Worm (Caenorhabditis elegans): Measurements from ENCODE around the gene F08B12.4.

Gene F08B12.4

ce11 chrX:11414837-11415550, 7.5 kb upstream of the F08B12.4 start, which contains the start of gene pek-1:
Gene pek-1 (minus strand): TSS chrX:11414887.
- TF ChIP-seq gei-8 (GFP tag; optimal IDR thresholded peaks at IDR 0.05) (no peak), F37D6.2 (tag; optimal IDR thresholded peaks at IDR 0.05) (no peak), hlh-30 (tag; optimal IDR thresholded peaks at IDR 0.05; ENCODE audit: insufficient read depth) (peak; percentile 80), dmd-9 (GFP tag; IDR thresholded peaks at IDR 0.05) (no peak), duxl-1 (tag; optimal IDR thresholded peaks at IDR 0.05; ENCODE audit: poor library complexity) (no peak), Y48G9A.11 (GFP tag; IDR thresholded peaks at IDR 0.05) (no peak), hlh-11 (tag; optimal IDR thresholded peaks at IDR 0.05) (peak; percentile 60), daf-16 (GFP tag; optimal IDR thresholded peaks at IDR 0.05) (peak in 1 of 2 experiments; percentile 31), daf-16 (tag; optimal IDR thresholded peaks at IDR 0.05) (peak; percentile 55), R02D3.7 (tag; optimal IDR thresholded peaks at IDR 0.05) (no peak), hmg-1.1 (GFP tag; IDR thresholded peaks at IDR 0.05) (0 out of 2 replicates have a peak, but pooled peaks have one; percentile 11), lin-15B (tag; optimal IDR thresholded peaks at IDR 0.05) (no peak), spr-1 (tag; optimal IDR thresholded peaks at IDR 0.05) (no peak), nhr-11 (tag; optimal IDR thresholded peaks at IDR 0.05) (peak; percentile 27), dmd-6 (GFP tag; IDR thresholded peaks at IDR 0.05) (peak; percentile 50), ces-1 (GFP tag; optimal IDR thresholded peaks at IDR 0.05) (no peak), tra-1 (GFP tag; IDR thresholded peaks at IDR 0.05) (no peak; the same call in 1 of the 2 replicates), ctbp-1 (GFP tag; IDR thresholded peaks at IDR 0.05) (no peak), F26F4.8 (GFP tag; conservative IDR thresholded peaks at IDR 0.05) (no peak), lin-1 (GFP tag; IDR thresholded peaks at IDR 0.05) (peak; percentile 40; the same call in 1 of the 2 replicates), lim-7 (GFP tag; IDR thresholded peaks at IDR 0.05) (no peak), nhr-111 (GFP tag; optimal IDR thresholded peaks at IDR 0.05) (no peak), mes-2 (tag; optimal IDR thresholded peaks at IDR 0.05; ENCODE audit: poor library complexity, severe bottlenecking) (peak; percentile 33), arid-1 (GFP tag; conservative IDR thresholded peaks at IDR 0.05) (0 out of 2 replicates have a peak, but pooled peaks have one; percentile 16), aly-2 (tag; optimal IDR thresholded peaks at IDR 0.05) (no peak), dve-1 (tag; optimal IDR thresholded peaks at IDR 0.05; ENCODE audit: insufficient read depth) (peak; percentile 60), dpl-1 (GFP tag; optimal IDR thresholded peaks at IDR 0.05) (peak; percentile 7), ZK546.5 (tag; optimal IDR thresholded peaks at IDR 0.05) (no peak), lsy-2 (tag; optimal IDR thresholded peaks at IDR 0.05) (peak in 1 of 2 experiments; percentile 46), unc-130 (GFP tag; optimal IDR thresholded peaks at IDR 0.05) (no peak), mdl-1 (tag; optimal IDR thresholded peaks at IDR 0.05) (peak; percentile 60 to 94), aha-1 (tag) (peak; percentile 84), nhr-77 (tag; optimal IDR thresholded peaks at IDR 0.05) (peak; percentile 3), ZK337.2 (GFP tag; IDR thresholded peaks at IDR 0.05) (no peak), nhr-28 (tag; optimal IDR thresholded peaks at IDR 0.05) (peak; percentile 35), zfp-3 (GFP tag; conservative IDR thresholded peaks at IDR 0.05) (no peak), pha-4 (GFP tag; IDR thresholded peaks at IDR 0.05) (no peak), pha-4 (tag; optimal IDR thresholded peaks at IDR 0.05) (no peak), hif-1 (tag; optimal IDR thresholded peaks at IDR 0.05) (peak in 1 of 2 experiments; percentile 86), mep-1 (tag; optimal IDR thresholded peaks at IDR 0.05) (peak; percentile 52), saeg-2 (GFP tag; IDR thresholded peaks at IDR 0.05) (no peak), T20F7.1 (GFP tag; optimal IDR thresholded peaks at IDR 0.05) (peak; percentile 4), snpc-4 (tag; optimal IDR thresholded peaks at IDR 0.05) (no peak), mdt-29 (GFP tag; IDR thresholded peaks at IDR 0.05) (peak; percentile 77), F49E8.2 (tag; optimal IDR thresholded peaks at IDR 0.05; ENCODE audit: borderline replicate concordance) (no peak), madf-9 (GFP tag; conservative IDR thresholded peaks at IDR 0.05) (no peak), mxl-3 (GFP tag; optimal IDR thresholded peaks at IDR 0.05) (peak; percentile 89), nhr-48 (tag; optimal IDR thresholded peaks at IDR 0.05) (peak; percentile 47), ztf-7 (tag; optimal IDR thresholded peaks at IDR 0.05) (peak; percentile 9)

Data from whole organism, L4 larva.